Fruit fly (Drosophila melanogaster) whole organism, prepupa: ENCODE measurements around the gene Rad60.

Experiments used
- Blimp-1 ChIP-seq: fragments of 200-800 bp; sonication (Bioruptor generic); optimal IDR thresholded peaks from 3 replicates; lab custom pipeline; 2017; ENCODE audit warnings: missing biosample characterization, missing genetic modification characterization, mild to moderate bottlenecking, moderate library complexity, missing genetic modification reagents
- CG10669 ChIP-seq: fragments of 200-800 bp; sonication (Bioruptor generic); optimal IDR thresholded peaks from 3 replicates; lab custom pipeline; 2018; ENCODE audit warnings: missing biosample characterization, mild to moderate bottlenecking, missing genetic modification characterization, moderate library complexity
- CG11294 ChIP-seq: fragments of 200-800 bp; sonication (Bioruptor generic); IDR thresholded peaks from 2 replicates; pipeline ENCODE4 v1.3.6; 2022; ENCODE audit warnings: missing biosample characterization, missing genetic modification characterization
- CG11762 ChIP-seq: fragments of 200-800 bp; sonication (Bioruptor generic); optimal IDR thresholded peaks from 3 replicates; lab custom pipeline; 2016; ENCODE audit warnings: missing biosample characterization, missing genetic modification characterization; ENCODE audit not compliant: insufficient read depth
- CG15336 ChIP-seq: fragments of 200-800 bp; sonication (Bioruptor generic); IDR thresholded peaks from 2 replicates; pipeline ENCODE4 v1.3.6; 2022; ENCODE audit warnings: missing biosample characterization, missing genetic modification characterization
- CG1621 ChIP-seq: fragments of 200-800 bp; sonication (Bioruptor generic); optimal IDR thresholded peaks from 3 replicates; lab custom pipeline; 2018; ENCODE audit warnings: missing biosample characterization, mild to moderate bottlenecking, missing genetic modification characterization
- CG16779 ChIP-seq: fragments of 200-800 bp; sonication (Bioruptor generic); optimal IDR thresholded peaks from 3 replicates; lab custom pipeline; 2017; ENCODE audit warnings: missing biosample characterization, mild to moderate bottlenecking, missing genetic modification characterization
- CG3032 ChIP-seq: fragments of 200-800 bp; optimal IDR thresholded peaks from 2 replicates; lab custom pipeline; 2019; ENCODE audit warnings: missing biosample characterization, mild to moderate bottlenecking, missing genetic modification characterization, moderate library complexity
- CG6163 ChIP-seq: fragments of 200-800 bp; sonication (Bioruptor generic); IDR thresholded peaks from 3 replicates; pipeline ENCODE4 v1.3.6; 2022; ENCODE audit warnings: missing biosample characterization, missing genetic modification characterization
- CG6276 ChIP-seq: fragments of 200-800 bp; sonication (Bioruptor generic); optimal IDR thresholded peaks from 2 replicates; lab custom pipeline; 2017; ENCODE audit warnings: missing biosample characterization, mild to moderate bottlenecking, missing genetic modification characterization
- CG6792 ChIP-seq: fragments of 200-800 bp; sonication (Bioruptor generic); optimal IDR thresholded peaks from 3 replicates; lab custom pipeline; 2016; ENCODE audit warnings: missing biosample characterization, missing genetic modification characterization
- CG6808 ChIP-seq: fragments of 200-800 bp; sonication (Bioruptor generic); optimal IDR thresholded peaks from 3 replicates; lab custom pipeline; 2017; ENCODE audit warnings: missing biosample characterization, missing genetic modification characterization, mild to moderate bottlenecking, moderate library complexity, missing genetic modification reagents
- CG6854 ChIP-seq: fragments of 200-800 bp; sonication (Bioruptor generic); optimal IDR thresholded peaks from 2 replicates; lab custom pipeline; 2017; ENCODE audit warnings: missing biosample characterization, mild to moderate bottlenecking, missing genetic modification characterization
- CG7368 ChIP-seq: fragments of 200-800 bp; sonication (Bioruptor generic); optimal IDR thresholded peaks from 3 replicates; lab custom pipeline; 2016; ENCODE audit warnings: missing biosample characterization, missing genetic modification characterization
- CG8119 ChIP-seq: fragments of 200-800 bp; sonication (Bioruptor generic); IDR thresholded peaks from 3 replicates; pipeline ENCODE4 v1.3.6; 2022; ENCODE audit warnings: missing biosample characterization, missing genetic modification characterization
- CG9139 ChIP-seq: fragments of 200-800 bp; sonication (Bioruptor generic); optimal IDR thresholded peaks from 3 replicates; lab custom pipeline; 2017; ENCODE audit warnings: missing biosample characterization, mild to moderate bottlenecking, missing genetic modification characterization
- Eip75B ChIP-seq: fragments of 200-800 bp; sonication (Bioruptor generic); optimal IDR thresholded peaks from 3 replicates; lab custom pipeline; 2016; ENCODE audit warnings: missing biosample characterization, missing genetic modification characterization
- Eip78C ChIP-seq: fragments of 200-800 bp; sonication (Bioruptor generic); peaks from one replicate; lab custom pipeline; 2016; ENCODE audit warnings: missing biosample characterization, missing genetic modification characterization
- Eip93F ChIP-seq: fragments of 200-800 bp; sonication (Bioruptor generic); optimal IDR thresholded peaks from 2 replicates; lab custom pipeline; 2016; ENCODE audit warnings: missing biosample characterization, mild to moderate bottlenecking, missing genetic modification characterization
- Ets21C ChIP-seq: fragments of 200-800 bp; sonication (Bioruptor generic); optimal IDR thresholded peaks from 3 replicates; lab custom pipeline; 2016; ENCODE audit warnings: missing biosample characterization, missing genetic modification characterization
- Ets96B ChIP-seq: fragments of 200-800 bp; optimal IDR thresholded peaks from 2 replicates; lab custom pipeline; 2019; ENCODE audit warnings: missing biosample characterization, mild to moderate bottlenecking, missing genetic modification characterization, moderate library complexity
- Gug ChIP-seq: fragments of 200-800 bp; sonication (Bioruptor generic); IDR thresholded peaks from 2 replicates; pipeline ENCODE4 v1.3.6; 2022; ENCODE audit warnings: missing biosample characterization, missing genetic modification characterization
- Hr38 ChIP-seq: sonication (Bioruptor generic); optimal IDR thresholded peaks from 2 replicates; lab custom pipeline; 2016; ENCODE audit warnings: missing biosample characterization, missing genetic modification characterization
- Hr39 ChIP-seq: fragments of 200-800 bp; sonication (Bioruptor generic); optimal IDR thresholded peaks from 2 replicates; lab custom pipeline; 2016; ENCODE audit warnings: missing biosample characterization, missing genetic modification characterization
- Hr4 ChIP-seq: fragments of 200-800 bp; sonication (Bioruptor generic); optimal IDR thresholded peaks from 3 replicates; lab custom pipeline; 2016; ENCODE audit warnings: missing biosample characterization, missing genetic modification characterization
- Lpt ChIP-seq: fragments of 200-800 bp; sonication (Bioruptor generic); optimal IDR thresholded peaks from 3 replicates; lab custom pipeline; 2016; ENCODE audit warnings: missing biosample characterization, missing genetic modification characterization
- Met ChIP-seq: fragments of 200-800 bp; sonication (Bioruptor generic); optimal IDR thresholded peaks from 3 replicates; lab custom pipeline; 2016; ENCODE audit warnings: missing biosample characterization, missing genetic modification characterization
- Smox ChIP-seq: fragments of 200-800 bp; sonication (Bioruptor generic); optimal IDR thresholded peaks from 3 replicates; lab custom pipeline; 2016; ENCODE audit warnings: missing biosample characterization, missing genetic modification characterization
- Sox102F ChIP-seq: fragments of 200-800 bp; sonication (Bioruptor generic); optimal IDR thresholded peaks from 2 replicates; lab custom pipeline; 2016; ENCODE audit warnings: missing biosample characterization, mild to moderate bottlenecking, missing genetic modification characterization
- Sox14 ChIP-seq: fragments of 200-800 bp; sonication (Bioruptor generic); optimal IDR thresholded peaks from 3 replicates; lab custom pipeline; 2016; ENCODE audit warnings: missing biosample characterization, missing genetic modification characterization
- Sox15 ChIP-seq: fragments of 200-800 bp; sonication (Bioruptor generic); optimal IDR thresholded peaks from 3 replicates; lab custom pipeline; 2016; ENCODE audit warnings: missing biosample characterization, missing genetic modification characterization
- achi ChIP-seq: fragments of 200-800 bp; sonication (Bioruptor generic); optimal IDR thresholded peaks from 3 replicates; lab custom pipeline; 2016; ENCODE audit warnings: missing biosample characterization, missing genetic modification characterization
- acj6 ChIP-seq: fragments of 200-800 bp; sonication (Bioruptor generic); optimal IDR thresholded peaks from 3 replicates; lab custom pipeline; 2016; ENCODE audit warnings: missing biosample characterization, missing genetic modification characterization
- dac ChIP-seq: fragments of 200-800 bp; sonication (Bioruptor generic); optimal IDR thresholded peaks from 2 replicates; lab custom pipeline; 2017; ENCODE audit warnings: missing biosample characterization, mild to moderate bottlenecking, missing genetic modification characterization
- dsx ChIP-seq: fragments of 200-800 bp; optimal IDR thresholded peaks from 3 replicates; lab custom pipeline; 2019; ENCODE audit warnings: missing biosample characterization, mild to moderate bottlenecking, missing genetic modification characterization, moderate library complexity; ENCODE audit not compliant: poor library complexity, severe bottlenecking
- eg ChIP-seq: fragments of 200-800 bp; sonication (Bioruptor generic); IDR thresholded peaks from 3 replicates; pipeline ENCODE4 v1.3.6; 2022; ENCODE audit warnings: missing biosample characterization, missing genetic modification characterization
- esn ChIP-seq: fragments of 200-800 bp; sonication (Bioruptor generic); optimal IDR thresholded peaks from 2 replicates; lab custom pipeline; 2016; ENCODE audit warnings: missing biosample characterization, mild to moderate bottlenecking, missing genetic modification characterization, moderate library complexity
- fkh ChIP-seq: fragments of 200-800 bp; sonication (Bioruptor generic); optimal IDR thresholded peaks from 3 replicates; lab custom pipeline; 2017; ENCODE audit warnings: missing biosample characterization, mild to moderate bottlenecking, missing genetic modification characterization, moderate library complexity
- net ChIP-seq: fragments of 200-800 bp; sonication (Bioruptor generic); optimal IDR thresholded peaks from 3 replicates; lab custom pipeline; 2016; ENCODE audit warnings: missing biosample characterization, missing genetic modification characterization
- pdm3 ChIP-seq: fragments of 200-800 bp; sonication (Bioruptor generic); optimal IDR thresholded peaks from 3 replicates; lab custom pipeline; 2016; ENCODE audit warnings: missing biosample characterization, missing genetic modification characterization
- salr ChIP-seq, 2 experiments: fragments of 200-800 bp; sonication (Bioruptor generic); optimal IDR thresholded peaks; 3 replicates each; lab custom pipeline; 2016 to 2018; ENCODE audit warnings: missing biosample characterization in 2 of 2, missing genetic modification characterization in 2 of 2, mild to moderate bottlenecking in 1 of 2
- spab ChIP-seq: fragments of 200-800 bp; sonication (Bioruptor generic); optimal IDR thresholded peaks from 2 replicates; lab custom pipeline; 2017; ENCODE audit warnings: missing biosample characterization, mild to moderate bottlenecking, missing genetic modification characterization, missing genetic modification reagents
- ss ChIP-seq, 2 experiments: fragments of 200-800 bp; sonication (Bioruptor generic); optimal IDR thresholded peaks; 2 replicates in 1 of 2; 3 replicates in 1 of 2; lab custom pipeline; 2017 to 2018; ENCODE audit warnings: mild to moderate bottlenecking in 2 of 2, missing biosample characterization in 2 of 2, missing genetic modification characterization in 2 of 2, moderate library complexity in 1 of 2
- svp ChIP-seq: fragments of 200-800 bp; sonication (Bioruptor generic); peaks from one replicate; lab custom pipeline; 2016; ENCODE audit warnings: missing biosample characterization, missing genetic modification characterization
- topi ChIP-seq: fragments of 200-800 bp; sonication (Bioruptor generic); optimal IDR thresholded peaks from 3 replicates; lab custom pipeline; 2016; ENCODE audit warnings: missing biosample characterization, missing genetic modification characterization
- vri ChIP-seq: fragments of 200-800 bp; sonication (Bioruptor generic); optimal IDR thresholded peaks from 3 replicates; lab custom pipeline; 2016; ENCODE audit warnings: missing biosample characterization, mild to moderate bottlenecking, missing genetic modification characterization

The Rad60 gene

DNA sequence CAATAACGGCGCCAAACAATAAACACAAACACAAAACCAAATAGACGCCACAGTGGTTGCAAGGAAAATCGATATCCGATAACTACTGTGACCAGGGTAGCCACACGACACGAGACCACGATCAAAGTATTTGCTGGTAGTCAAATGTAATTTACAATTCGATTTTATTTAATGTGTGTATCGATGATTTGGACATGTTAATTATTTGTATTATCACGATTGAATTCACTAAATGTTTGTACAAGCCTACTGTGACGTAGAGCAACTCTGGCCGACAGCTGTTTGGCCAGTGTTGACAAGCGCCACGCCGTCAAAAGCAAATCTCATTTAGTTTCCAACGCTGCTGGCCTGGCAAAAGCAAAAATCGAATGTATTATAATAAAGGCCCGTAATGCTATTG is at the start of gene Rad60, which contains the start of gene EloA (continued):
- peak; percentile 12 for TF ChIP-seq Blimp-1 (GFP tag; lab: Kevin White, UChicago)
- TF ChIP-seq CG8119 (GFP tag; lab: Robert Waterston, UW): no peak
- TF ChIP-seq Hr38 (GFP tag; lab: Kevin White, UChicago): peak; percentile 43
- TF ChIP-seq fkh (GFP tag; lab: Kevin White, UChicago): peak; percentile 92
- peak; percentile 75 for TF ChIP-seq Met (GFP tag; lab: Kevin White, UChicago)
- TF ChIP-seq topi (GFP tag; lab: Kevin White, UChicago): peak; percentile 80
- peak; percentile 43; the same call in 1 of the 2 replicates for TF ChIP-seq Gug (GFP tag; lab: Robert Waterston, UW)
- no peak for TF ChIP-seq Eip93F (GFP tag; lab: Kevin White, UChicago)

DNA sequence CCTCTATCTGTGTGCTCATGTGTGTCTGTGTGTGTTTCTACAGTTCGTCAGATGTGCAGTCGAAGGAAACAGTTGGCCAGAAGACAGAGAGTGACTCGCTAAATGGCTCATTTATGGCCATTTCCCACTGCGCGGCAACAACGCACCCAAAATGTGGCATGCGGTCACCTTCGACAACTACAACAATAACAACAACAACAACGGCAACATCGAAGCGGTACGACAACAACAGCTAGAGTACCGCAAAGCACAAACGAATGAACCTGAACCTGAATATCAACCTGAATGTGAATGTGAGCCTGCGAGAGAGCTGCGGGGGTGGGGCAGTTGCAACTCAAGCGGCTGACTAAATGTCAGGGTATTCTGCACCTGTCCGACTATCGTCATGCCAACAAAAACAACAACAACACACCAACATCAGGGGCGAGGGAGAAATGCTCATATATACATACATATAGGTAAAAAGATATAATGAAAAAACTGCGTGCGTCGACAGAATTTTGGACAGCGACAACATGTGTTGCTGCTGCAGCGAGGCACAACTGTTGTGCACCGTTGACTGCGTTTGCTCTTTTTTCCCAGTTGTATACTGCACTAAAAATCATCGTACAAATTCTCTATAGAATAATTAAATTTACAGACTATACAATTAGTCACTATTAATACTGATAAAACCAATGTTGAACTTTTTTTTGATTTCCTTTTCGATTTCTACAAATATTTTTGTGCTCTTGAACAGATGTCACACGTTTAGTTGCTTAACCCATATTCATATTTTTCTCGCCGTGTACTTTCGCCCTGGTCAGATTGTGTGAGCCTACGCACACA is 49.0 kb upstream of the Rad60 start:
- TF ChIP-seq topi (GFP tag; lab: Kevin White, UChicago) (no peak), CG6163 (GFP tag; lab: Robert Waterston, UW) (peak; percentile 47; the same call in 1 of the 3 replicates), Hr39 (GFP tag; lab: Kevin White, UChicago) (peak; percentile 64), Blimp-1 (GFP tag; lab: Kevin White, UChicago) (no peak), CG1621 (tag; lab: Kevin White, UChicago) (no peak), CG9139 (no peak), CG3032 (tag; lab: Kevin White, UChicago) (no peak), Hr38 (GFP tag; lab: Kevin White, UChicago) (no peak), CG15336 (GFP tag; lab: Robert Waterston, UW) (peak; percentile 38; the same call in 1 of the 2 replicates), CG11294 (no peak), spab (GFP tag; lab: Kevin White, UChicago) (no peak), svp (GFP tag; lab: Kevin White, UChicago) (no peak), ss (GFP tag; optimal IDR thresholded peaks at IDR 0.05; lab: Kevin White, UChicago) (no peak), Ets96B (peak; percentile 41), CG11762 (GFP tag; lab: Kevin White, UChicago) (no peak), vri (GFP tag; lab: Kevin White, UChicago) (peak; percentile 8), CG10669 (GFP tag; lab: Kevin White, UChicago) (no peak), CG8119 (GFP tag; lab: Robert Waterston, UW) (no peak), dac (GFP tag; lab: Kevin White, UChicago) (no peak), CG6276 (GFP tag; lab: Kevin White, UChicago) (no peak), Ets21C (peak; percentile 5), acj6 (GFP tag; lab: Kevin White, UChicago) (peak; percentile 55), Eip93F (GFP tag; lab: Kevin White, UChicago) (no peak), Met (GFP tag; lab: Kevin White, UChicago) (peak; percentile 65), net (GFP tag; lab: Kevin White, UChicago) (peak; percentile 18), CG7368 (GFP tag; lab: Kevin White, UChicago) (no peak), Lpt (no peak), esn (peak; percentile 70), Sox15 (GFP tag; lab: Kevin White, UChicago) (peak; percentile 13), Sox102F (GFP tag; lab: Kevin White, UChicago) (peak; percentile 67), Sox14 (peak; percentile 39), Smox (no peak), CG6854 (no peak), Hr4 (peak; percentile 6), CG6808 (no peak), eg (GFP tag; lab: Robert Waterston, UW) (no peak), CG16779 (tag; lab: Kevin White, UChicago) (no peak), Eip78C (GFP tag; lab: Kevin White, UChicago) (peak; percentile 75), achi (peak; percentile 31), Gug (GFP tag; lab: Robert Waterston, UW) (no peak), pdm3 (GFP tag; lab: Kevin White, UChicago) (peak; percentile 46), Eip75B (GFP tag; lab: Kevin White, UChicago) (peak; percentile 35), salr (GFP tag; optimal IDR thresholded peaks at IDR 0.05; lab: Kevin White, UChicago) (no peak), CG6792 (GFP tag; lab: Kevin White, UChicago) (peak; percentile 67), dsx (GFP tag; lab: Kevin White, UChicago) (no peak)
